Worm (Caenorhabditis elegans): ENCODE results near the gene wrk-1.

ce11 chrX:8390508-8390907, 1.9 kb downstream of the wrk-1 start:
- TF ChIP-seq lsy-2 (tag; optimal IDR thresholded peaks at IDR 0.05) (no peak), nhr-237 (tag; optimal IDR thresholded peaks at IDR 0.05) (no peak), crh-2 (tag; optimal IDR thresholded peaks at IDR 0.05) (no peak), ztf-4 (tag; optimal IDR thresholded peaks at IDR 0.05) (no peak), nhr-25 (tag; optimal IDR thresholded peaks at IDR 0.05) (no peak), ama-1 (optimal IDR thresholded peaks at IDR 0.05) (no peak), snpc-4 (tag; optimal IDR thresholded peaks at IDR 0.05) (no peak), skn-1 (tag; optimal IDR thresholded peaks at IDR 0.05) (no peak), peb-1 (tag; optimal IDR thresholded peaks at IDR 0.05) (no peak)
